Fruit fly (Drosophila melanogaster) whole organism, wandering third instar larva: ENCODE data around the gene spdo.

ENCODE experiments used
- CG32264 ChIP-seq: fragments of 200-800 bp; sonication (Bioruptor generic); optimal IDR thresholded peaks from 2 replicates; lab custom pipeline; 2016; ENCODE audit warnings: missing biosample characterization, missing genetic modification characterization
- CG9705 ChIP-seq: fragments of 200-800 bp; sonication (Bioruptor generic); optimal IDR thresholded peaks from 2 replicates; lab custom pipeline; 2018; ENCODE audit warnings: missing biosample characterization, mild to moderate bottlenecking, missing genetic modification characterization
- CrebA ChIP-seq: fragments of 200-800 bp; sonication (Bioruptor generic); optimal IDR thresholded peaks from 2 replicates; lab custom pipeline; 2016; ENCODE audit warnings: missing biosample characterization, mild to moderate bottlenecking, missing genetic modification characterization, borderline replicate concordance
- Dfd ChIP-seq: fragments of >200 bp; optimal IDR thresholded peaks from 2 replicates; lab custom pipeline; 2017; ENCODE audit warnings: missing biosample characterization, missing genetic modification characterization
- HLH106 ChIP-seq: fragments of 200-800 bp; optimal IDR thresholded peaks from 3 replicates; lab custom pipeline; 2019; ENCODE audit warnings: missing biosample characterization, mild to moderate bottlenecking, missing genetic modification characterization, moderate library complexity
- Hnf4 ChIP-seq: fragments of 200-800 bp; sonication (Bioruptor generic); optimal IDR thresholded peaks from 2 replicates; lab custom pipeline; 2016; ENCODE audit warnings: missing biosample characterization, mild to moderate bottlenecking, missing genetic modification characterization
- Hr78 ChIP-seq: fragments of >200 bp; optimal IDR thresholded peaks from 2 replicates; lab custom pipeline; 2017; ENCODE audit warnings: missing biosample characterization, missing genetic modification characterization
- Hr83 ChIP-seq: fragments of 200-300 bp; sonication (Bioruptor generic); optimal IDR thresholded peaks from 2 replicates; lab custom pipeline; 2016; ENCODE audit warnings: missing biosample characterization, mild to moderate bottlenecking, missing genetic modification characterization, moderate library complexity; ENCODE audit not compliant: poor library complexity, severe bottlenecking
- Mio ChIP-seq: sonication (Bioruptor generic); optimal IDR thresholded peaks from 2 replicates; lab custom pipeline; 2016; ENCODE audit warnings: missing biosample characterization, missing genetic modification characterization
- Myc ChIP-seq: fragments of >200 bp; optimal IDR thresholded peaks from 2 replicates; lab custom pipeline; 2017
- Rel ChIP-seq, 2 experiments: fragments of 200-800 bp; sonication (Bioruptor generic) in 1 of 2; optimal IDR thresholded peaks; 2 replicates in 1 of 2; 3 replicates in 1 of 2; lab custom pipeline; 2016 to 2019; ENCODE audit warnings: mild to moderate bottlenecking in 2 of 2, missing biosample characterization in 2 of 2, missing genetic modification characterization in 2 of 2, moderate library complexity in 1 of 2
- br ChIP-seq: fragments of 200-800 bp; sonication (Bioruptor generic); optimal IDR thresholded peaks from 2 replicates; lab custom pipeline; 2016; ENCODE audit warnings: missing biosample characterization, missing genetic modification characterization
- brk ChIP-seq: fragments of 200-800 bp; sonication (Bioruptor generic); optimal IDR thresholded peaks from 2 replicates; lab custom pipeline; 2016; ENCODE audit warnings: missing biosample characterization, mild to moderate bottlenecking, missing genetic modification characterization
- dl ChIP-seq, 2 experiments: fragments of 175-275, 200-275 bp in 1 of 2; fragments of 200-275 bp in 1 of 2; sonication (Bioruptor generic); optimal IDR thresholded peaks; lab custom pipeline; 2018; ENCODE audit warnings: mild to moderate bottlenecking in 2 of 2, missing biosample characterization in 2 of 2, missing genetic modification characterization in 2 of 2, moderate library complexity in 2 of 2; ENCODE audit not compliant: partially characterized antibody in 2 of 2, insufficient read depth in 1 of 2
- dmrt93B ChIP-seq: fragments of 200-800 bp; sonication (Bioruptor generic); optimal IDR thresholded peaks from 2 replicates; lab custom pipeline; 2018; ENCODE audit warnings: missing biosample characterization, mild to moderate bottlenecking, missing genetic modification characterization
- dsf ChIP-seq: sonication (Bioruptor generic); optimal IDR thresholded peaks from 2 replicates; lab custom pipeline; 2016; ENCODE audit warnings: missing biosample characterization, missing genetic modification characterization, borderline replicate concordance
- fru ChIP-seq: fragments of 200-800 bp; sonication (Bioruptor generic); optimal IDR thresholded peaks from 3 replicates; lab custom pipeline; 2016; ENCODE audit warnings: missing biosample characterization, mild to moderate bottlenecking, missing genetic modification characterization
- h ChIP-seq: fragments of 200-800 bp; sonication (Bioruptor generic); optimal IDR thresholded peaks from 3 replicates; lab custom pipeline; 2016; ENCODE audit warnings: missing biosample characterization, mild to moderate bottlenecking, missing genetic modification characterization
- jim ChIP-seq: fragments of 175-275, 200-325 bp; sonication (Bioruptor generic); optimal IDR thresholded peaks from 2 replicates; lab custom pipeline; 2016; ENCODE audit warnings: missing biosample characterization, mild to moderate bottlenecking, missing genetic modification characterization
- pan ChIP-seq: fragments of >200 bp; optimal IDR thresholded peaks from 2 replicates; lab custom pipeline; 2017
- tai ChIP-seq: sonication (Bioruptor generic); optimal IDR thresholded peaks from 2 replicates; lab custom pipeline; 2016; ENCODE audit warnings: missing biosample characterization, missing genetic modification characterization

The spdo gene

dm6 chr3R:30514255-30514827, 37.9 kb downstream of the spdo start, which contains the start of the genes CG31524 and CG9698:
TSS of gene CG31524 (minus strand) at chr3R:30514355.
TSS of gene CG9698 (plus strand) at chr3R:30514777.
- TF ChIP-seq jim (GFP tag; lab: Kevin White, UChicago) (no peak), pan (lab: Kevin White, UChicago) (no peak), Mio (GFP tag; lab: Kevin White, UChicago) (no peak), dl (GFP tag; optimal IDR thresholded peaks at IDR 0.05; lab: Kevin White, UChicago; ENCODE audit: insufficient read depth in 1 of 2, partially characterized antibody in 2 of 2) (no peak), Hr78 (GFP tag; lab: Kevin White, UChicago) (no peak)

- TF ChIP-seq Hr83 (GFP tag; lab: Kevin White, UChicago) (no peak), dmrt93B (GFP tag; lab: Kevin White, UChicago) (no peak), dl (GFP tag; optimal IDR thresholded peaks at IDR 0.05; lab: Kevin White, UChicago; ENCODE audit: insufficient read depth in 1 of 2, partially characterized antibody in 2 of 2) (no peak), Dfd (GFP tag; lab: Kevin White, UChicago) (peak; percentile 100), CG32264 (GFP tag; lab: Kevin White, UChicago) (no peak), br (GFP tag; lab: Kevin White, UChicago) (no peak), Rel (GFP tag; optimal IDR thresholded peaks at IDR 0.05; lab: Kevin White, UChicago) (no peak), Rel (tag; optimal IDR thresholded peaks at IDR 0.05; lab: Kevin White, UChicago) (no peak), CrebA (GFP tag; lab: Kevin White, UChicago) (no peak)
Observed at dm6 chr3R:30518274-30518873, 41.9 kb downstream of the spdo start.

DNA sequence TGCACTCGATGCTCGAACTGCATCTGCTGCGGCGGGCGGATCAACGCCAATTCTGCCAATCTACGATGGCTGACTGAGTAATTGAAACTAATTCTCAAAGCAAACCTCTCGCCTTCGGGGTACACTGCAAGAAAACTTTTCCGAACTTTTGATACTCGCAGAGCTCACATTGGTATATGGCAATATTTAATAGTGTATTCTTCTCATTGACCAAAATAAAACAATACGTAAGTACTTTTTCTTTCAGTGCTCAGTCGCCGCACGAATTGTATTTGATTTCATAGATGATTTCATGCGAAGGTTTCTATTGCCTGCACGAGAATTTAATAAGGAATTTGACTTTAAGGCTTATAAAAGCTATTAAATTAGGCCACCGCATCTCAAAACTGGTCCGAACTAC, 49.1 kb downstream of the spdo start:
- TF ChIP-seq brk (GFP tag; lab: Kevin White, UChicago) (no peak), HLH106 (no peak), CG9705 (GFP tag; lab: Kevin White, UChicago) (no peak), tai (no peak), CrebA (GFP tag; lab: Kevin White, UChicago) (no peak), fru (GFP tag; lab: Kevin White, UChicago) (no peak), h (GFP tag; lab: Kevin White, UChicago) (no peak), Mio (GFP tag; lab: Kevin White, UChicago) (no peak), Hr83 (GFP tag; lab: Kevin White, UChicago) (no peak), dmrt93B (GFP tag; lab: Kevin White, UChicago) (no peak)

- TF ChIP-seq Hnf4 (GFP tag; lab: Kevin White, UChicago) (peak; percentile 0), Rel (GFP tag; optimal IDR thresholded peaks at IDR 0.05; lab: Kevin White, UChicago) (peak; percentile 45), Rel (tag; optimal IDR thresholded peaks at IDR 0.05; lab: Kevin White, UChicago) (peak; percentile 99), br (GFP tag; lab: Kevin White, UChicago) (no peak), jim (GFP tag; lab: Kevin White, UChicago) (peak; percentile 42), Myc (lab: Kevin White, UChicago) (no peak), dsf (GFP tag; lab: Kevin White, UChicago) (no peak)
Observed at dm6 chr3R:30526799-30527465, 50.4 kb downstream of the spdo start, which contains the start of gene jdp. TSS of gene jdp (minus strand) at chr3R:30527037.
